Fruit fly (Drosophila melanogaster): ENCODE data around the gene gfzf.

Gene gfzf

DNA sequence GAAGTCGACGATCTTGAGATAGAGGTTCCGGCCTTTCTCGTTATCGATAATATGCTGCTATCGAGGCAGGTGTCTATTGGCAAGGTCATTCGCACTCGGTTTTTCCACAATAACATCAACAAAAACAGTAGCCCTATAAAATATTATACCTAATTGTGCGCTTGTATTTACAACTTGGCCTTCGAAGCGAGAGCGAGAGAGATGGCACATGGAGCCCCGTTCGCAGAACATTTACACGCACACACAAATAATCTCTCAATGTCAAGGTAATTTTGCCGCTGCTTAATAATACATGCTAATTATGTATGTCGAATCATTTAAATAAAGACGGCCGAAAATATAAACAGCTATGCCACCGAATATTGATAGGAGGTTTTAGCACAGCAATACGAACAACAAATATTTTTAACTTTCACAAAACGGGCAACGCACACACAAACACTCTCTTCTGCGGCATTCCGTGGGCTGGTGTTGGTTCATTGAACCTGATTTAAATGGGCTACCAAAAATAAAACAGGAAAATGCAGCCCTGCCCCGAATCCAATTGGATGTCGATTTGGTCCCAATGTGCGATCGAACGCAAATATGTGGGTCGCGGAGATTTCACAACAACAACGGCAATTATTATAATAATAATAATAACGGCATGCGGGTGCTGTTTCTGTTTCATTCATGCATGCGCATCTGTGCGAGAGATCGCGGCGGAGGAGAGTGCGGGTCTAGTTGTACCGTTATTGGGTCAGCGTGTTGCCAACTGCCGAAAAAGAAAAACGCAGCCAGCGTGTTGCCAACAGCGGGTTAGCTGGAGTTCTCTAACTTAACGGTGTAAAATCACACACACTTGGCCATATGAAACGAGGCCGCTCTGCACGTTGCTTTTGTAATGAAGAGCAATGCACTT, 28.3 kb downstream of the gfzf start (continued):
- no peak for TF ChIP-seq CG32006 (GFP tag; optimal IDR thresholded peaks at IDR 0.05)
- TF ChIP-seq Sox102F (GFP tag; optimal IDR thresholded peaks at IDR 0.05), result peak; percentile 3
- no peak for TF ChIP-seq CG1621 (tag; optimal IDR thresholded peaks at IDR 0.05)
- peak; percentile 67 for TF ChIP-seq Eip75B (GFP tag; optimal IDR thresholded peaks at IDR 0.05)
- TF ChIP-seq Gug (GFP tag; IDR thresholded peaks at IDR 0.05), result no peak
- no peak for TF ChIP-seq fd59A (GFP tag; optimal IDR thresholded peaks at IDR 0.05)
- peak; percentile 79 for TF ChIP-seq Blimp-1 (GFP tag; optimal IDR thresholded peaks at IDR 0.05)
- no peak for TF ChIP-seq spab (GFP tag; optimal IDR thresholded peaks at IDR 0.05)
- no peak for TF ChIP-seq CG8632 (GFP tag; optimal IDR thresholded peaks at IDR 0.05)
- no peak for TF ChIP-seq eg (GFP tag; IDR thresholded peaks at IDR 0.05)
- TF ChIP-seq CG11762 (GFP tag; optimal IDR thresholded peaks at IDR 0.05; ENCODE audit: insufficient read depth), result no peak
- no peak for TF ChIP-seq Smox (GFP tag; optimal IDR thresholded peaks at IDR 0.05)
- TF ChIP-seq CG4318 (GFP tag; optimal IDR thresholded peaks at IDR 0.05), result no peak
- TF ChIP-seq CG6276 (GFP tag; optimal IDR thresholded peaks at IDR 0.05), result no peak

DNA sequence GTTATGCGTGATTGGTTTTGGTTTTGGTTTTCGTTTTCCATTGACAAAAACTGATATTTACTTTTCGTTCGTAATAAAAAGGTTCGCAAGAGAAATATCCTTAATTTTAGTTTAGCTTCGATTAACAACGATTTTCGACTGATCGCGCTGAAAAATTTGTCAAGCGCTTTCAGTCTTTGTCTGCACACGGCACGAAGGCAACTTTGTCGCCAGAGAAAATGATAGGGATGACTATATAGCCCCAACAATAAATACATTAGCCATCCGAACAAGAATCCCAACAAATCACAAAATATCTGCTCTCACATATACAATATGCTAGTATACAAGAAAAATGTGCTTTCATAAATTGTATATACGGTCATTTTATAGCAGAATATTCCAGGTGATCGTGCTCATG, 33.2 kb downstream of the gfzf start, which contains the start of gene Mlp84B:
Gene Mlp84B (minus strand): TSS at position 143 of the 400 bp plus-strand sequence.
- no peak for TF ChIP-seq acj6 (GFP tag; optimal IDR thresholded peaks at IDR 0.05)

DNA sequence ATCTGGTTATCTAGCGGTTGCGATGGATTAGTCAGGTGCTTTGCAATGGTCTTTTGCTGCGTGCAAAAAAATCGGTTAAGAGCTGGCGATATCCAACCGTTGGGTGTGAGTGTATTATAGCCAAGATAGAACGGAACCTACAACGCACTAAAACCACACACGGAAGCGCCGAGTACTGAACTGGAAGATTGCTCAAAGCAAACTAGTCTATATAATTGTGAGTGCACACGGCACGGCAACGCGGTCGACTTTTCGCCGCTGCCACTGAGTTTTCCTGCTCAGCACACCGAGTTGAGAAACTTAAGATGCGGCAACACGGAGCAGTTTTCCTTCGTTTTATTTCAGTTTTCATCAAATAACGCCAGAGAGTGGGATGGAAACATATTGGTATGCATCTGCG, 34.3 kb downstream of the gfzf start:
- TF ChIP-seq Gug (GFP tag; IDR thresholded peaks at IDR 0.05), result no peak
- TF ChIP-seq achi (GFP tag; optimal IDR thresholded peaks at IDR 0.05), result no peak
- no peak for TF ChIP-seq svp (GFP tag)
- no peak for TF ChIP-seq Sox15 (GFP tag; optimal IDR thresholded peaks at IDR 0.05)
- TF ChIP-seq CG8319 (GFP tag; optimal IDR thresholded peaks at IDR 0.05), result no peak
- TF ChIP-seq CG3032 (tag; optimal IDR thresholded peaks at IDR 0.05), result no peak
- no peak for TF ChIP-seq net (GFP tag; optimal IDR thresholded peaks at IDR 0.05)
- TF ChIP-seq Eip93F (GFP tag; optimal IDR thresholded peaks at IDR 0.05), result no peak
- TF ChIP-seq CG6792 (GFP tag; optimal IDR thresholded peaks at IDR 0.05), result no peak
- TF ChIP-seq Eip75B (GFP tag; optimal IDR thresholded peaks at IDR 0.05), result no peak
- no peak for TF ChIP-seq pdm3 (GFP tag; optimal IDR thresholded peaks at IDR 0.05)

DNA sequence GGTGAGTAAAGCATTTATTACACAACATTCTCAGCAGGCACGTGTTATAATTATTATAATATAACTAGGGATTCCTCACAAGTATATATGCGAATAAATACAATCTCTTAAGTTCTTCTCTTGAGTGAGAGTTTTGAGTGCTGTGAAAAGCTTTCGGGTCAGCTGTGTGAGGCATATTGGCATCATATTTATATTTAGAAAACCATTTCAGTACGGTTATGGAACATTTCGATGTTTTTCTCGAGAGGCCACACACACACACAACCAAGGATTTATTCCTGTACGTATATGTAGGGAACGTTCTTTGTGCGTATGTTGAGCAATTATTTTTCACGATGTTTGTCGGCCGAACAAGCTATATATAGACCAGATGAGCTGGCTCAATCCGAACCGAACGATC, 37.8 kb downstream of the gfzf start:
- no peak for TF ChIP-seq CG8119 (GFP tag; IDR thresholded peaks at IDR 0.05)
- TF ChIP-seq salr (GFP tag; optimal IDR thresholded peaks at IDR 0.05), result no peak
- TF ChIP-seq fd85E (GFP tag; optimal IDR thresholded peaks at IDR 0.05), result no peak
- no peak for TF ChIP-seq esn (GFP tag; optimal IDR thresholded peaks at IDR 0.05)
- no peak for TF ChIP-seq CG10669 (GFP tag; optimal IDR thresholded peaks at IDR 0.05)
- no peak for TF ChIP-seq Sox102F (GFP tag; optimal IDR thresholded peaks at IDR 0.05)
- no peak for TF ChIP-seq CG8632 (GFP tag; optimal IDR thresholded peaks at IDR 0.05)
- TF ChIP-seq dac (GFP tag; optimal IDR thresholded peaks at IDR 0.05), result no peak
- TF ChIP-seq CG16779 (tag; optimal IDR thresholded peaks at IDR 0.05), result no peak
- no peak for TF ChIP-seq CG4318 (GFP tag; optimal IDR thresholded peaks at IDR 0.05)
- TF ChIP-seq dsx (GFP tag; optimal IDR thresholded peaks at IDR 0.05; ENCODE audit: poor library complexity, severe bottlenecking), result no peak
